Fruit fly (Drosophila melanogaster) whole organism, embryonic: ENCODE measurements around the gene Rnmt.

Experiments
- Adf1 ChIP-seq: fragments of 200-800 bp; sonication (Bioruptor generic); IDR thresholded peaks from 2 replicates; pipeline ENCODE4 v1.3.6; 2022; ENCODE audit warnings: missing biosample characterization, missing genetic modification characterization
- Atf3 ChIP-seq: fragments of 200-800 bp; sonication (Bioruptor generic); optimal IDR thresholded peaks from 3 replicates; lab custom pipeline; 2016; ENCODE audit warnings: missing biosample characterization, missing genetic modification characterization
- B-H1 ChIP-seq: fragments of 200-800 bp; sonication (Bioruptor generic); IDR thresholded peaks from 3 replicates; pipeline ENCODE4 v1.3.6; 2022; ENCODE audit warnings: missing biosample characterization, missing genetic modification characterization
- Bgb ChIP-seq: fragments of 200-800 bp; sonication (Bioruptor generic); IDR thresholded peaks from 2 replicates; pipeline ENCODE4 v1.3.6; 2022; ENCODE audit warnings: missing biosample characterization, missing genetic modification characterization; ENCODE audit not compliant: partially characterized antibody
- CG10274 ChIP-seq: fragments of 200-800 bp; sonication (Bioruptor generic); optimal IDR thresholded peaks from 3 replicates; lab custom pipeline; 2017; ENCODE audit warnings: missing biosample characterization, mild to moderate bottlenecking, missing genetic modification characterization
- CG11398 ChIP-seq: fragments of 200-800 bp; sonication (Bioruptor generic); optimal IDR thresholded peaks from 2 replicates; lab custom pipeline; 2016; ENCODE audit warnings: missing biosample characterization, missing genetic modification characterization
- CG11504 ChIP-seq: fragments of 200-800 bp; sonication (Bioruptor generic); optimal IDR thresholded peaks from 3 replicates; lab custom pipeline; 2019; ENCODE audit warnings: missing biosample characterization, mild to moderate bottlenecking, missing genetic modification characterization, moderate library complexity
- CG11696 ChIP-seq: fragments of 200-800 bp; sonication (Bioruptor generic); IDR thresholded peaks from 2 replicates; pipeline ENCODE4 v1.3.6; 2022; ENCODE audit warnings: missing biosample characterization, missing genetic modification characterization
- CG14710 ChIP-seq: fragments of 200-800 bp; sonication (Bioruptor generic); optimal IDR thresholded peaks from 3 replicates; lab custom pipeline; 2019; ENCODE audit warnings: missing biosample characterization, mild to moderate bottlenecking, missing genetic modification characterization, moderate library complexity
- CG17359 ChIP-seq: fragments of 200-800 bp; sonication (Bioruptor generic); optimal IDR thresholded peaks from 3 replicates; lab custom pipeline; 2018; ENCODE audit warnings: missing biosample characterization, mild to moderate bottlenecking, missing genetic modification characterization, moderate library complexity
- CG17829 ChIP-seq: fragments of 200-800 bp; optimal IDR thresholded peaks from 2 replicates; lab custom pipeline; 2019; ENCODE audit warnings: missing biosample characterization, mild to moderate bottlenecking, missing genetic modification characterization, moderate library complexity
- CG18262 ChIP-seq: fragments of 200-800 bp; optimal IDR thresholded peaks from 3 replicates; lab custom pipeline; 2019; ENCODE audit warnings: missing biosample characterization, mild to moderate bottlenecking, missing genetic modification characterization, moderate library complexity
- CG2712 ChIP-seq: fragments of 200-800 bp; optimal IDR thresholded peaks from 3 replicates; lab custom pipeline; 2019; ENCODE audit warnings: missing biosample characterization, mild to moderate bottlenecking, missing genetic modification characterization, moderate library complexity
- CG30020 ChIP-seq: fragments of 200-800 bp; optimal IDR thresholded peaks from 2 replicates; lab custom pipeline; 2019; ENCODE audit warnings: missing biosample characterization, mild to moderate bottlenecking, missing genetic modification characterization, moderate library complexity
- CG3407 ChIP-seq: fragments of 200-800 bp; sonication (Bioruptor generic); optimal IDR thresholded peaks from 2 replicates; lab custom pipeline; 2018; ENCODE audit warnings: missing biosample characterization, mild to moderate bottlenecking, missing genetic modification characterization
- CG43689 ChIP-seq: fragments of 200-800 bp; sonication (Bioruptor generic); IDR thresholded peaks from 2 replicates; pipeline ENCODE4 v1.3.6; 2022; ENCODE audit warnings: missing biosample characterization, missing genetic modification characterization
- CG6689 ChIP-seq: fragments of 200-800 bp; sonication (Bioruptor generic); IDR thresholded peaks from 2 replicates; pipeline ENCODE4 v1.3.6; 2022; ENCODE audit warnings: missing biosample characterization, missing genetic modification characterization
- CG7928 ChIP-seq: fragments of 200-800 bp; sonication (Bioruptor generic); optimal IDR thresholded peaks from 2 replicates; lab custom pipeline; 2017; ENCODE audit warnings: missing biosample characterization, mild to moderate bottlenecking, missing genetic modification characterization
- CG8765 ChIP-seq: fragments of 200-800 bp; sonication (Bioruptor generic); IDR thresholded peaks from 2 replicates; pipeline ENCODE4 v1.3.6; 2022; ENCODE audit warnings: missing biosample characterization, missing genetic modification characterization
- CkIIα-i1 ChIP-seq: fragments of 200-800 bp; sonication (Bioruptor generic); IDR thresholded peaks from 2 replicates; pipeline ENCODE4 v1.3.6; 2022; ENCODE audit warnings: missing biosample characterization, missing genetic modification characterization
- Dll ChIP-seq: fragments of 200-800 bp; sonication (Bioruptor generic); IDR thresholded peaks from 4 replicates; pipeline ENCODE4 v1.3.6; 2022; ENCODE audit warnings: missing biosample characterization, missing genetic modification characterization; ENCODE audit not compliant: partially characterized antibody
- Doc2 ChIP-seq: fragments of 200-800 bp; sonication (Bioruptor generic); IDR thresholded peaks from 2 replicates; pipeline ENCODE4 v1.3.6; 2022; ENCODE audit warnings: missing biosample characterization, missing genetic modification characterization
- E2f2 ChIP-seq: fragments of 200-800 bp; sonication (Bioruptor generic); IDR thresholded peaks from 2 replicates; pipeline ENCODE4 v1.3.6; 2022; ENCODE audit warnings: missing biosample characterization, missing genetic modification characterization
- Fer2 ChIP-seq: fragments of 200-800 bp; sonication (Bioruptor generic); optimal IDR thresholded peaks from 2 replicates; lab custom pipeline; 2018; ENCODE audit warnings: missing biosample characterization, mild to moderate bottlenecking, missing genetic modification characterization, moderate library complexity
- Mad ChIP-seq: fragments of 200-800 bp; sonication (Bioruptor generic); optimal IDR thresholded peaks from 2 replicates; lab custom pipeline; 2016; ENCODE audit warnings: missing biosample characterization, missing genetic modification characterization
- Myb ChIP-seq: fragments of 200-800 bp; sonication (Bioruptor generic); optimal IDR thresholded peaks from 2 replicates; lab custom pipeline; 2016; ENCODE audit warnings: missing biosample characterization, missing genetic modification characterization
- NC2α ChIP-seq: fragments of 200-800 bp; sonication (Bioruptor generic); optimal IDR thresholded peaks from 2 replicates; lab custom pipeline; 2016; ENCODE audit warnings: missing biosample characterization, missing genetic modification characterization
- Rfx ChIP-seq: fragments of 200-800 bp; sonication (Bioruptor generic); IDR thresholded peaks from 2 replicates; pipeline ENCODE4 v1.3.6; 2022; ENCODE audit warnings: missing biosample characterization, missing genetic modification characterization
- Sox100B ChIP-seq: fragments of 200-800 bp; sonication (Bioruptor generic); optimal IDR thresholded peaks from 3 replicates; lab custom pipeline; 2018; ENCODE audit warnings: missing biosample characterization, mild to moderate bottlenecking, missing genetic modification characterization
- ab ChIP-seq: fragments of 200-800 bp; sonication (Bioruptor generic); optimal IDR thresholded peaks from 2 replicates; lab custom pipeline; 2016; ENCODE audit warnings: missing biosample characterization, missing genetic modification characterization
- amos ChIP-seq: fragments of 200-800 bp; sonication (Bioruptor generic); IDR thresholded peaks from 2 replicates; pipeline ENCODE4 v1.3.6; 2022; ENCODE audit warnings: missing biosample characterization, missing genetic modification characterization; ENCODE audit not compliant: partially characterized antibody
- ase ChIP-seq: fragments of 200-800 bp; sonication (Bioruptor generic); IDR thresholded peaks from 3 replicates; pipeline ENCODE4 v1.3.6; 2022; ENCODE audit warnings: missing biosample characterization, missing genetic modification characterization
- bsh ChIP-seq, 2 experiments: fragments of 200-800 bp; sonication (Bioruptor generic); optimal IDR thresholded peaks; 2 replicates each; lab custom pipeline; 2017 to 2018; ENCODE audit warnings: mild to moderate bottlenecking in 2 of 2, missing biosample characterization in 2 of 2, missing genetic modification characterization in 2 of 2, moderate library complexity in 1 of 2
- croc ChIP-seq: fragments of 200-800 bp; sonication (Bioruptor generic); conservative IDR thresholded peaks from 3 replicates; pipeline ENCODE4 v1.3.6; 2022; ENCODE audit warnings: missing biosample characterization, missing genetic modification characterization
- fu2 ChIP-seq: fragments of 200-800 bp; sonication (Bioruptor generic); optimal IDR thresholded peaks from 2 replicates; lab custom pipeline; 2016; ENCODE audit warnings: missing biosample characterization, missing genetic modification characterization
- gem ChIP-seq: fragments of 200-800 bp; sonication (Bioruptor generic); optimal IDR thresholded peaks from 2 replicates; lab custom pipeline; 2019; ENCODE audit warnings: missing biosample characterization, mild to moderate bottlenecking, missing genetic modification characterization, moderate library complexity
- gfzf ChIP-seq: fragments of 200-800 bp; sonication (Bioruptor generic); optimal IDR thresholded peaks from 2 replicates; lab custom pipeline; 2016; ENCODE audit warnings: missing biosample characterization, mild to moderate bottlenecking, missing genetic modification characterization, moderate library complexity
- jigr1 ChIP-seq: fragments of 200-800 bp; sonication (Bioruptor generic); IDR thresholded peaks from 3 replicates; pipeline ENCODE4 v1.3.6; 2022; ENCODE audit warnings: missing biosample characterization, missing genetic modification characterization
- klu ChIP-seq: fragments of 200-800 bp; sonication (Bioruptor generic); IDR thresholded peaks from 2 replicates; pipeline ENCODE4 v1.3.6; 2022; ENCODE audit warnings: missing biosample characterization, missing genetic modification characterization
- lilli ChIP-seq: fragments of 200-800 bp; sonication (Bioruptor generic); optimal IDR thresholded peaks from 3 replicates; lab custom pipeline; 2016; ENCODE audit warnings: missing biosample characterization, missing genetic modification characterization
- nau ChIP-seq: fragments of 200-800 bp; sonication (Bioruptor generic); optimal IDR thresholded peaks from 3 replicates; lab custom pipeline; 2017; ENCODE audit warnings: missing biosample characterization, mild to moderate bottlenecking, missing genetic modification characterization, missing genetic modification reagents
- oc ChIP-seq: fragments of 200-800 bp; sonication (Bioruptor generic); optimal IDR thresholded peaks from 2 replicates; lab custom pipeline; 2018; ENCODE audit warnings: missing biosample characterization, mild to moderate bottlenecking, missing genetic modification characterization, moderate library complexity
- psq ChIP-seq: fragments of 200-800 bp; sonication (Bioruptor generic); optimal IDR thresholded peaks from 2 replicates; lab custom pipeline; 2017; ENCODE audit warnings: missing biosample characterization, missing genetic modification characterization
- row ChIP-seq: fragments of 200-800 bp; sonication (Bioruptor generic); IDR thresholded peaks from 3 replicates; pipeline ENCODE4 v1.3.6; 2022; ENCODE audit warnings: missing biosample characterization, missing genetic modification characterization
- run ChIP-seq: fragments of 200-800 bp; sonication (Bioruptor generic); optimal IDR thresholded peaks from 3 replicates; lab custom pipeline; 2018; ENCODE audit warnings: missing biosample characterization, mild to moderate bottlenecking, missing genetic modification characterization
- sens ChIP-seq: fragments of 200-800 bp; sonication (Bioruptor generic); peaks from one replicate; lab custom pipeline; 2016; ENCODE audit warnings: missing biosample characterization, missing genetic modification characterization
- slou ChIP-seq: fragments of 200-800 bp; sonication (Bioruptor generic); optimal IDR thresholded peaks from 3 replicates; lab custom pipeline; 2016; ENCODE audit warnings: missing biosample characterization, missing genetic modification characterization
- stc ChIP-seq: fragments of 200-800 bp; sonication (Bioruptor generic); IDR thresholded peaks from 2 replicates; pipeline ENCODE4 v1.3.6; 2022; ENCODE audit warnings: missing biosample characterization, missing genetic modification characterization
- sug ChIP-seq: fragments of 200-800 bp; optimal IDR thresholded peaks from 2 replicates; lab custom pipeline; 2019; ENCODE audit warnings: missing biosample characterization, mild to moderate bottlenecking, missing genetic modification characterization, moderate library complexity
- trem ChIP-seq: fragments of 200-800 bp; optimal IDR thresholded peaks from 3 replicates; lab custom pipeline; 2019; ENCODE audit warnings: missing biosample characterization, mild to moderate bottlenecking, missing genetic modification characterization, moderate library complexity

Gene Rnmt

DNA sequence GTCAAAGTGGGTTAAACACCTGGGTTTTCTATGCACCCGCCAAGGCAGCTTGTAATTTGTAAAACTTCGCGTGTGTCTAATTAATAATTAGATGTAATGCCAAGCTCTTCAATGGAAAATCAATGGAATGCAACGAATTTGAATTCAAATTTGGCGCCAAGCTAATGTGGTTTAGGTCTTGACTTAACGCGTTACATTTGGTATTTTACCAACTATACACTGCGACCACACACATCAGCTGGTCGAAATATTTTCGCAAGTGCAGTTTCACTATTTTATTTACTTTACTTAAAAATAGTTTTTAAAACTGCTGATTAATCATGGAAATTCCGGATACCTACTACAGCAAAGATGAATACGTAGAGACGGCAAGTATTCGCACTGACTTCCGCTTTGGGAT is 4.2 kb upstream of the Rnmt start, which contains the start of gene DCTN5-p25 (continued):
- TF ChIP-seq NC2α (GFP tag; lab: Kevin White, UChicago) (no peak), CG18262 (tag; lab: Kevin White, UChicago) (no peak)

DNA sequence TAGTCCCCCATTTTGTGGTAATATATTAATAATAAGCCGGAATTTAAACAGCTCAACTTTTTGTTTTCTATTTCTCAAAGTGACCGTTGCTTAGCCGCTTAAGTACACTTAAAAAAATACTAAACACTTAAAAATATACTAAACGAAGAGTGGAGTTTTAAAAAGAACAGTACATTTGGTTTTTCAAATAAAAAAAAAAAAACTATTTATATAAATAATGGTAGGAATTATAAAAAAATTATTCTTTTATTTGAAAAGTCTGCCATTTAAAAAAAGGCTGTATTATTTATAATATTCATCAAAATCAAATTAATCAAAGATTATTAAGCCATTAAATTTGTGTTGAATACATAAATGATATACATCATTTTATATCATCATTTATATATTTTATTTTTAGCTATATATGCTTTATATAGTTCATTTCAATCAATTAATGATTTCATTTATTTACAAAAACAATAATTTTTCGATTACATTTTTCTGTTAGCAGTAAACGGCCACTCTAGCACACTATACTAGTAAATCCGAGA is 2.3 kb upstream of the Rnmt start, which contains the start of the genes Ankrd49 and NC2beta:
Gene Ankrd49, minus strand, starts transcription at position 101 of the 533 bp plus-strand sequence.
Gene NC2beta, plus strand, starts transcription at position 483 of the 533 bp plus-strand sequence.
- TF ChIP-seq amos (GFP tag; lab: Robert Waterston, UW) (no peak), B-H1 (GFP tag; lab: Robert Waterston, UW) (no peak), ab (GFP tag; lab: Kevin White, UChicago) (no peak), CG10274 (no peak), gem (tag; lab: Kevin White, UChicago) (peak; percentile 9), Mad (GFP tag; lab: Kevin White, UChicago) (no peak), Bgb (GFP tag; lab: Robert Waterston, UW) (no peak), stc (GFP tag; lab: Robert Waterston, UW) (no peak), CkIIα-i1 (GFP tag; lab: Robert Waterston, UW) (no peak), row (0 out of 3 replicates have a peak, but pooled peaks have one; percentile 18), lilli (no peak), CG3407 (GFP tag; lab: Kevin White, UChicago) (no peak), klu (GFP tag; lab: Robert Waterston, UW) (no peak), CG2712 (tag; lab: Kevin White, UChicago) (peak; percentile 8), gfzf (GFP tag; lab: Kevin White, UChicago) (peak; percentile 43), Rfx (no peak), Adf1 (GFP tag; lab: Robert Waterston, UW) (no peak), Fer2 (no peak), E2f2 (GFP tag; lab: Robert Waterston, UW) (no peak), sug (tag; lab: Kevin White, UChicago) (no peak), CG7928 (GFP tag; lab: Kevin White, UChicago) (no peak), psq (GFP tag; lab: Kevin White, UChicago) (no peak), trem (tag; lab: Kevin White, UChicago) (peak; percentile 32), croc (GFP tag; lab: Robert Waterston, UW) (no peak), bsh (GFP tag; optimal IDR thresholded peaks at IDR 0.05; lab: Kevin White, UChicago) (no peak), run (tag; lab: Kevin White, UChicago) (no peak), Atf3 (GFP tag; lab: Kevin White, UChicago) (no peak), CG8765 (GFP tag; lab: Robert Waterston, UW) (no peak), CG11504 (tag; lab: Kevin White, UChicago) (no peak), Myb (no peak), slou (no peak), CG11398 (no peak), CG43689 (GFP tag; lab: Robert Waterston, UW) (no peak), fu2 (GFP tag; lab: Kevin White, UChicago) (no peak), CG6689 (no peak), jigr1 (GFP tag; lab: Robert Waterston, UW) (no peak), CG30020 (tag; lab: Kevin White, UChicago) (peak; percentile 19), Dll (GFP tag; lab: Robert Waterston, UW) (no peak), Doc2 (GFP tag; lab: Robert Waterston, UW) (no peak), oc (tag; lab: Kevin White, UChicago) (no peak), CG11696 (GFP tag; lab: Robert Waterston, UW) (no peak), Sox100B (GFP tag; lab: Kevin White, UChicago) (no peak), sens (no peak), ase (GFP tag; lab: Robert Waterston, UW) (no peak), nau (no peak), CG17829 (tag; lab: Kevin White, UChicago) (no peak), CG17359 (tag; lab: Kevin White, UChicago) (no peak), CG14710 (peak; percentile 16)
